Worm (Caenorhabditis elegans) whole organism, L1 larva: ENCODE measurements around the gene mob-1.
A peak's percentile ranks its signal among the peaks of the same experiment; 100 is the strongest.

Experiments
- C04F5.9 ChIP-seq: sonication (generic microtip); optimal IDR thresholded peaks from 2 replicates; lab custom pipeline; 2016; ENCODE audit warnings: missing genetic modification characterization, missing compliant biosample characterization
- Y116A8C.19 ChIP-seq: sonication (generic microtip); optimal IDR thresholded peaks from 2 replicates; lab custom pipeline; 2016; ENCODE audit warnings: missing compliant biosample characterization, missing genetic modification characterization, borderline replicate concordance
- blmp-1 ChIP-seq: fragments of 150-350 bp; optimal IDR thresholded peaks from 2 replicates; lab custom pipeline; 2014; ENCODE audit warnings: missing biosample characterization, missing genetic modification characterization
- ceh-8 ChIP-seq: fragments of 200-800 bp; sonication (Bioruptor generic); optimal IDR thresholded peaks from 2 replicates; lab custom pipeline; 2018; ENCODE audit warnings: mild to moderate bottlenecking, missing genetic modification characterization, moderate library complexity, missing compliant biosample characterization
- ceh-82 ChIP-seq, 3 experiments: fragments of 150-350 bp in 1 of 3; sonication (generic microtip) in 2 of 3; optimal IDR thresholded peaks; 2 replicates each; lab custom pipeline; 2014 to 2017; ENCODE audit warnings: missing biosample characterization in 3 of 3, missing genetic modification characterization in 3 of 3
- ceh-90 ChIP-seq: sonication (generic microtip); optimal IDR thresholded peaks from 2 replicates; lab custom pipeline; 2016; ENCODE audit warnings: missing genetic modification characterization, missing compliant biosample characterization
- ces-1 ChIP-seq: fragments of 150-350 bp; optimal IDR thresholded peaks from 2 replicates; lab custom pipeline; 2014; ENCODE audit warnings: missing biosample characterization, missing genetic modification reagents, missing genetic modification characterization
- dsc-1 ChIP-seq: sonication (generic microtip); optimal IDR thresholded peaks from 2 replicates; lab custom pipeline; 2016; ENCODE audit warnings: mild to moderate bottlenecking, missing genetic modification characterization, missing compliant biosample characterization
- efl-1 ChIP-seq, 4 experiments: fragments of 150-350 bp; optimal IDR thresholded peaks in 3 of 4; peaks in 1 of 4; 1 replicate in 1 of 4; 2 replicates in 3 of 4; lab custom pipeline; 2014; ENCODE audit warnings: missing biosample characterization in 2 of 4, missing genetic modification characterization in 2 of 4, missing genetic modification reagents in 2 of 4
- elt-2 ChIP-seq: sonication (generic microtip); optimal IDR thresholded peaks from 2 replicates; lab custom pipeline; 2016; ENCODE audit warnings: missing genetic modification characterization, mild to moderate bottlenecking, inconsistent platforms, missing compliant biosample characterization, missing genetic modification reagents
- elt-3 ChIP-seq, 6 experiments: fragments of 150-350 bp in 1 of 6; sonication (generic microtip); optimal IDR thresholded peaks; 2 replicates each; lab custom pipeline; 2017 to 2018; ENCODE audit warnings: missing biosample characterization in 6 of 6, missing genetic modification characterization in 6 of 6, inconsistent platforms in 1 of 6
- fkh-4 ChIP-seq: sonication (generic microtip); optimal IDR thresholded peaks from 2 replicates; lab custom pipeline; 2016; ENCODE audit warnings: missing compliant biosample characterization, missing genetic modification characterization, borderline replicate concordance
- fkh-8 ChIP-seq: sonication (generic microtip); optimal IDR thresholded peaks from 2 replicates; lab custom pipeline; 2016; ENCODE audit warnings: mild to moderate bottlenecking, missing genetic modification characterization, missing compliant biosample characterization
- fos-1 ChIP-seq: fragments of 150-350 bp; optimal IDR thresholded peaks from 2 replicates; lab custom pipeline; 2014; ENCODE audit warnings: missing biosample characterization, missing genetic modification characterization
- hlh-17 ChIP-seq: fragments of 200-800 bp; sonication (Bioruptor generic); optimal IDR thresholded peaks from 2 replicates; lab custom pipeline; 2018; ENCODE audit warnings: missing genetic modification characterization, mild to moderate bottlenecking, missing compliant biosample characterization, moderate library complexity, borderline replicate concordance
- hpl-2 ChIP-seq: fragments of 150-350 bp; optimal IDR thresholded peaks from 2 replicates; lab custom pipeline; 2014; ENCODE audit warnings: missing biosample characterization, missing genetic modification reagents, missing genetic modification characterization
- jun-1 ChIP-seq: fragments of 150-350 bp; optimal IDR thresholded peaks from 2 replicates; lab custom pipeline; 2014; ENCODE audit warnings: missing biosample characterization, missing genetic modification reagents, missing genetic modification characterization
- lin-13 ChIP-seq: fragments of 150-350 bp; optimal IDR thresholded peaks from 2 replicates; lab custom pipeline; 2014; ENCODE audit warnings: missing biosample characterization, missing genetic modification reagents, missing genetic modification characterization
- lin-14 ChIP-seq: fragments of 200-800 bp; sonication (Bioruptor generic); optimal IDR thresholded peaks from 2 replicates; lab custom pipeline; 2018; ENCODE audit warnings: mild to moderate bottlenecking, missing genetic modification characterization, moderate library complexity, missing compliant biosample characterization
- lin-35 ChIP-seq, 2 experiments: fragments of 150-350 bp; optimal IDR thresholded peaks; 2 replicates each; lab custom pipeline; 2014; ENCODE audit warnings: missing biosample characterization in 2 of 2, missing genetic modification characterization in 2 of 2, missing genetic modification reagents in 2 of 2
- mep-1 ChIP-seq: fragments of 150-350 bp; optimal IDR thresholded peaks from 2 replicates; lab custom pipeline; 2014; ENCODE audit warnings: missing biosample characterization, missing genetic modification characterization
- nhr-12 ChIP-seq: sonication (generic microtip); optimal IDR thresholded peaks from 2 replicates; lab custom pipeline; 2017; ENCODE audit warnings: missing biosample characterization, missing genetic modification characterization
- nhr-20 ChIP-seq: sonication (generic microtip); optimal IDR thresholded peaks from 2 replicates; lab custom pipeline; 2016; ENCODE audit warnings: mild to moderate bottlenecking, missing genetic modification characterization, missing compliant biosample characterization
- nhr-47 ChIP-seq: sonication (generic microtip); optimal IDR thresholded peaks from 2 replicates; lab custom pipeline; 2016; ENCODE audit warnings: mild to moderate bottlenecking, missing genetic modification characterization, moderate library complexity, missing compliant biosample characterization
- nhr-71 ChIP-seq: sonication (generic microtip); optimal IDR thresholded peaks from 2 replicates; lab custom pipeline; 2016; ENCODE audit warnings: mild to moderate bottlenecking, missing genetic modification characterization, moderate library complexity, missing compliant biosample characterization
- nhr-76 ChIP-seq: sonication (generic microtip); optimal IDR thresholded peaks from 2 replicates; lab custom pipeline; 2017; ENCODE audit warnings: missing biosample characterization, missing genetic modification characterization
- nhr-84 ChIP-seq: sonication (generic microtip); optimal IDR thresholded peaks from 2 replicates; lab custom pipeline; 2017; ENCODE audit warnings: missing biosample characterization, missing genetic modification characterization
- nhr-85 ChIP-seq: sonication (generic microtip); peaks from one replicate; lab custom pipeline; 2016; ENCODE audit warnings: missing genetic modification characterization, inconsistent platforms, missing compliant biosample characterization
- nhr-90 ChIP-seq: sonication (generic microtip); optimal IDR thresholded peaks from 2 replicates; lab custom pipeline; 2016; ENCODE audit warnings: mild to moderate bottlenecking, missing genetic modification characterization, missing compliant biosample characterization; ENCODE audit not compliant: poor library complexity
- pag-3 ChIP-seq: sonication (generic microtip); optimal IDR thresholded peaks from 2 replicates; lab custom pipeline; 2017; ENCODE audit warnings: missing genetic modification characterization, mild to moderate bottlenecking, missing compliant biosample characterization, antibody characterized with exemption, borderline replicate concordance; ENCODE audit not compliant: insufficient read depth
- snu-23 ChIP-seq: sonication (generic microtip); optimal IDR thresholded peaks from 2 replicates; lab custom pipeline; 2016; ENCODE audit warnings: missing genetic modification characterization, missing compliant biosample characterization
- sox-4 ChIP-seq: sonication (generic microtip); optimal IDR thresholded peaks from 2 replicates; lab custom pipeline; 2016; ENCODE audit warnings: missing genetic modification characterization, missing compliant biosample characterization
- tbx-2 ChIP-seq: sonication (generic microtip); optimal IDR thresholded peaks from 2 replicates; lab custom pipeline; 2016; ENCODE audit warnings: missing genetic modification characterization, missing compliant biosample characterization
- unc-130 ChIP-seq: fragments of 150-350 bp; optimal IDR thresholded peaks from 2 replicates; lab custom pipeline; 2017; ENCODE audit warnings: missing biosample characterization, missing genetic modification characterization, inconsistent platforms
- unc-86 ChIP-seq: sonication (generic microtip); optimal IDR thresholded peaks from 2 replicates; lab custom pipeline; 2016; ENCODE audit warnings: missing genetic modification characterization, missing compliant biosample characterization
- unc-98 ChIP-seq: fragments of 200-800 bp; sonication (Bioruptor generic); IDR thresholded peaks from 2 replicates; pipeline ENCODE4 v1.3.6; 2022; ENCODE audit warnings: missing genetic modification characterization, missing compliant biosample characterization
- zag-1 ChIP-seq: fragments of 150-350 bp; optimal IDR thresholded peaks from 2 replicates; lab custom pipeline; 2014; ENCODE audit warnings: missing biosample characterization, missing genetic modification characterization
- ztf-11 ChIP-seq, 2 experiments: sonication (generic microtip); optimal IDR thresholded peaks; 2 replicates each; lab custom pipeline; 2016 to 2017; ENCODE audit warnings: missing genetic modification characterization in 2 of 2, missing biosample characterization in 1 of 2, missing compliant biosample characterization in 1 of 2
- ztf-4 ChIP-seq: fragments of 150-350 bp; optimal IDR thresholded peaks from 2 replicates; lab custom pipeline; 2014; ENCODE audit warnings: missing biosample characterization, missing genetic modification characterization

The mob-1 gene

ce11 chrIV:11859995-11860605 lies at the start of gene mob-1:
TSS of gene mob-1 (plus strand) at chrIV:11860555.
- no peak for TF ChIP-seq mep-1
- TF ChIP-seq hlh-17 (GFP tag; lab: Kevin White, UChicago), result no peak
- TF ChIP-seq unc-130, result no peak
- no peak for TF ChIP-seq efl-1 (optimal IDR thresholded peaks at IDR 0.05; lab: Kevin White, UChicago)
- peak in 1 of 2 experiments; percentile 70 for TF ChIP-seq efl-1 (GFP tag; optimal IDR thresholded peaks at IDR 0.05 in 1 of 2; lab: Kevin White, UChicago)
- TF ChIP-seq ces-1 (GFP tag; lab: Kevin White, UChicago), result no peak
- TF ChIP-seq elt-2 (tag; lab: Kevin White, UChicago), result no peak
- TF ChIP-seq ceh-90 (tag; lab: Kevin White, UChicago), result no peak
- no peak for TF ChIP-seq pag-3 (tag; lab: Kevin White, UChicago)
- TF ChIP-seq lin-13 (GFP tag; lab: Kevin White, UChicago), result no peak
- peak; percentile 20 for TF ChIP-seq lin-14 (GFP tag; lab: Kevin White, UChicago)
- no peak for TF ChIP-seq lin-35 (GFP tag; optimal IDR thresholded peaks at IDR 0.05; lab: Kevin White, UChicago)
- no peak for TF ChIP-seq C04F5.9
- peak; percentile 35 for TF ChIP-seq blmp-1 (tag; lab: Kevin White, UChicago)
- TF ChIP-seq unc-98 (GFP tag; lab: Robert Waterston, UW), result no peak
- TF ChIP-seq ztf-11 (tag; optimal IDR thresholded peaks at IDR 0.05; lab: Kevin White, UChicago), result no peak
- TF ChIP-seq dsc-1 (tag; lab: Kevin White, UChicago), result no peak
- TF ChIP-seq ceh-8, result no peak
- no peak for TF ChIP-seq nhr-12 (tag; lab: Kevin White, UChicago)
- TF ChIP-seq fkh-4 (tag; lab: Kevin White, UChicago), result no peak
- no peak for TF ChIP-seq nhr-84
- TF ChIP-seq zag-1, result no peak
- no peak for TF ChIP-seq sox-4 (tag; lab: Kevin White, UChicago)
- TF ChIP-seq nhr-90, result peak; percentile 3
- peak; percentile 9 for TF ChIP-seq nhr-85

ce11 chrIV:11812017-11812416 lies 48.3 kb upstream of the mob-1 start:
- no peak for TF ChIP-seq snu-23 (GFP tag; lab: Kevin White, UChicago)
- no peak for TF ChIP-seq jun-1
- no peak for TF ChIP-seq ztf-4 (tag; lab: Kevin White, UChicago)
- TF ChIP-seq ceh-8, result no peak
- TF ChIP-seq fkh-4 (tag; lab: Kevin White, UChicago), result no peak
- TF ChIP-seq nhr-20 (tag; lab: Kevin White, UChicago), result no peak
- TF ChIP-seq fos-1, result no peak
- TF ChIP-seq unc-86 (tag; lab: Kevin White, UChicago), result no peak
- no peak for TF ChIP-seq tbx-2 (tag; lab: Kevin White, UChicago)
- no peak for TF ChIP-seq hpl-2 (GFP tag; lab: Kevin White, UChicago)
- TF ChIP-seq sox-4 (tag; lab: Kevin White, UChicago), result peak; percentile 23
- no peak for TF ChIP-seq Y116A8C.19 (tag; lab: Kevin White, UChicago)
- no peak for TF ChIP-seq C04F5.9
- peak; percentile 66 for TF ChIP-seq fkh-8 (tag; lab: Kevin White, UChicago)
- TF ChIP-seq ceh-82 (tag; optimal IDR thresholded peaks at IDR 0.05; lab: Kevin White, UChicago), result peak in 1 of 3 experiments; percentile 8
- no peak for TF ChIP-seq elt-2 (tag; lab: Kevin White, UChicago)
- TF ChIP-seq nhr-47 (tag; lab: Kevin White, UChicago), result peak; percentile 45
- peak; percentile 49 for TF ChIP-seq nhr-71 (tag; lab: Kevin White, UChicago)
- no peak for TF ChIP-seq nhr-76
- TF ChIP-seq dsc-1 (tag; lab: Kevin White, UChicago), result peak; percentile 88
- TF ChIP-seq elt-3 (tag; optimal IDR thresholded peaks at IDR 0.05; lab: Kevin White, UChicago), result no peak
